Fruit fly (Drosophila melanogaster): ENCODE results near the gene mab-21.
A peak's percentile ranks its signal among the peaks of the same experiment; 100 is the strongest.

The mab-21 gene

DNA sequence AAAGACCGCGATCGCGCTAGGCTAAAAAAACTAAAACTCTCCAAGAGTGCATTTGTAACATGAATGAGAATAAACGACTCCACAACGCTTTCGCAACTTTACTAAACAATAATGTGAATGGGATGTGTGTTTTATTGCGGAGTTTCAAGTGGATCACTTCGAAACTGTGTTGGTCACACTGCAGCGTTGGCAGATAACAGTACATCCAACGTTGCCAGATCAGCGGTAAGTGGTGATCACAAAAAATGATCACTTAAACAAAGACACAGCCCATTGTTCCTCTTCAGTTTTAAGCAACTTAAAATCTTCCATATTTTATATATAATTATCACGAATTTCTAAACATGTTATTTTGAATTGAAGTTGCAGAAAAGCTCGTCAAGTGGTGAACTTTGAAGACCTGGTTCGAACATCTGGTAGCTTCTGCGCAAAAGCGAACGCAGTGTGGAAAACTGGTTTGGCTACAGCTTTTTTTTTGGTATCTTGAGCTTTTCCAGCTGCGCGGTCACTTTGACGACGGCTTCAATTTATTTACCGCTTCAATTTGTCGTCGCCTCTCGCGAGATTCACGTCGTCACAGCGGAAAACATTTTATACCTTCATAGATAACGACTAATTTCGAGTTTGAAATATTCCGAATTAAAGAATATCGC, 37.4 kb upstream of the mab-21 start, which contains the start of gene CG5921 (continued):
- TF ChIP-seq CG6791 (GFP tag; IDR thresholded peaks at IDR 0.05; ENCODE audit: partially characterized antibody): peak; percentile 27; the same call in 1 of the 3 replicates
- TF ChIP-seq Ptx1 (GFP tag; IDR thresholded peaks at IDR 0.05): no peak
- TF ChIP-seq eyg (GFP tag; optimal IDR thresholded peaks at IDR 0.05): no peak
- 0 out of 4 replicates have a peak, but pooled peaks have one; percentile 33 for TF ChIP-seq chinmo (GFP tag; IDR thresholded peaks at IDR 0.05; ENCODE audit: partially characterized antibody)
- TF ChIP-seq Gsc (GFP tag; IDR thresholded peaks at IDR 0.05): no peak
- no peak for TF ChIP-seq CG18764 (GFP tag; optimal IDR thresholded peaks at IDR 0.05)
- no peak for TF ChIP-seq CG14441 (GFP tag; IDR thresholded peaks at IDR 0.05)
- TF ChIP-seq CG9817 (tag; optimal IDR thresholded peaks at IDR 0.05): no peak
- peak; percentile 30 for TF ChIP-seq CG11504 (tag; optimal IDR thresholded peaks at IDR 0.05)
- no peak for TF ChIP-seq eve (GFP tag; optimal IDR thresholded peaks at IDR 0.05)
- no peak for TF ChIP-seq CG8089 (GFP tag; optimal IDR thresholded peaks at IDR 0.05)
- TF ChIP-seq Oli (tag; optimal IDR thresholded peaks at IDR 0.05): no peak
- TF ChIP-seq CG14965 (GFP tag; optimal IDR thresholded peaks at IDR 0.05; ENCODE audit: borderline replicate concordance): no peak
- 0 out of 2 replicates have a peak, but pooled peaks have one; percentile 21 for TF ChIP-seq Drgx (GFP tag; IDR thresholded peaks at IDR 0.05)
- TF ChIP-seq CG13287 (GFP tag; IDR thresholded peaks at IDR 0.05; ENCODE audit: partially characterized antibody): peak; percentile 33; the same call in 1 of the 2 replicates
- no peak for TF ChIP-seq CG6175 (GFP tag; IDR thresholded peaks at IDR 0.05)
- TF ChIP-seq B-H2 (GFP tag; optimal IDR thresholded peaks at IDR 0.05): no peak
- peak; percentile 2 for TF ChIP-seq CG15601 (tag; optimal IDR thresholded peaks at IDR 0.05)
- no peak for TF ChIP-seq ham (GFP tag; IDR thresholded peaks at IDR 0.05)
- TF ChIP-seq CG2199 (GFP tag; IDR thresholded peaks at IDR 0.05): no peak
- no peak for TF ChIP-seq CG9609 (GFP tag; optimal IDR thresholded peaks at IDR 0.05)
- peak; percentile 22 for TF ChIP-seq Hmr (GFP tag; optimal IDR thresholded peaks at IDR 0.05)
- no peak for TF ChIP-seq lilli (GFP tag; optimal IDR thresholded peaks at IDR 0.05)
- TF ChIP-seq CG17568 (GFP tag; optimal IDR thresholded peaks at IDR 0.05): no peak
- TF ChIP-seq CG15514 (GFP tag; optimal IDR thresholded peaks at IDR 0.05): peak; percentile 5
- no peak for TF ChIP-seq HLH54F (GFP tag; optimal IDR thresholded peaks at IDR 0.05)
- no peak for TF ChIP-seq HLH4C (GFP tag; IDR thresholded peaks at IDR 0.05; ENCODE audit: partially characterized antibody)
- TF ChIP-seq CG11723 (GFP tag; optimal IDR thresholded peaks at IDR 0.05): no peak
- no peak for TF ChIP-seq crp (GFP tag; optimal IDR thresholded peaks at IDR 0.05)
- no peak for TF ChIP-seq CG17186 (GFP tag; optimal IDR thresholded peaks at IDR 0.05)
- no peak for TF ChIP-seq CG3281 (GFP tag; optimal IDR thresholded peaks at IDR 0.05)
- TF ChIP-seq wdn (GFP tag; IDR thresholded peaks at IDR 0.05): no peak
- TF ChIP-seq CG7928 (GFP tag; optimal IDR thresholded peaks at IDR 0.05): no peak
- no peak for TF ChIP-seq CG13123 (GFP tag; optimal IDR thresholded peaks at IDR 0.05)
- peak; percentile 1 for TF ChIP-seq Xbp1 (GFP tag; optimal IDR thresholded peaks at IDR 0.05)
- no peak for TF ChIP-seq corto (GFP tag; optimal IDR thresholded peaks at IDR 0.05)
- TF ChIP-seq Awh (GFP tag; IDR thresholded peaks at IDR 0.05): no peak
- TF ChIP-seq Trl (optimal IDR thresholded peaks at IDR 0.05): no peak
- TF ChIP-seq Trl (GFP tag; optimal IDR thresholded peaks at IDR 0.05): no peak
- TF ChIP-seq ro (GFP tag; IDR thresholded peaks at IDR 0.05): no peak
- no peak for TF ChIP-seq CHES-1-like (GFP tag; optimal IDR thresholded peaks at IDR 0.05)
- TF ChIP-seq CG2116 (GFP tag; optimal IDR thresholded peaks at IDR 0.05): no peak
- TF ChIP-seq Fer1 (GFP tag; optimal IDR thresholded peaks at IDR 0.05): no peak
- no peak for TF ChIP-seq CG3726 (GFP tag; IDR thresholded peaks at IDR 0.05)
